Worm (Caenorhabditis elegans) whole organism, early embryonic: Measurements from ENCODE around the gene Y110A2AL.3.

Source experiments
- B0310.2 ChIP-seq: sonication (generic microtip); optimal IDR thresholded peaks from 2 replicates; lab custom pipeline; 2016; ENCODE audit warnings: mild to moderate bottlenecking, missing genetic modification characterization, missing compliant biosample characterization
- F13C5.2 ChIP-seq: sonication (generic microtip); optimal IDR thresholded peaks from 2 replicates; lab custom pipeline; 2017; ENCODE audit warnings: mild to moderate bottlenecking, missing genetic modification characterization, inconsistent platforms, missing compliant biosample characterization
- aly-1 ChIP-seq: sonication (generic microtip); optimal IDR thresholded peaks from 2 replicates; lab custom pipeline; 2016; ENCODE audit warnings: missing genetic modification characterization, missing compliant biosample characterization
- ama-1 ChIP-seq: fragments of 150-350 bp; optimal IDR thresholded peaks from 2 replicates; lab custom pipeline; 2014
- ceh-13 ChIP-seq: fragments of 200-800 bp; sonication (Bioruptor generic); optimal IDR thresholded peaks from 2 replicates; lab custom pipeline; 2018; ENCODE audit warnings: mild to moderate bottlenecking, missing genetic modification characterization, missing compliant biosample characterization
- ceh-36 ChIP-seq: sonication (generic microtip); optimal IDR thresholded peaks from 2 replicates; lab custom pipeline; 2016; ENCODE audit warnings: missing genetic modification characterization, inconsistent platforms, missing compliant biosample characterization
- ets-7 ChIP-seq: sonication (generic microtip); optimal IDR thresholded peaks from 2 replicates; lab custom pipeline; 2016; ENCODE audit warnings: missing genotype, missing genetic modification characterization, missing compliant biosample characterization
- flt-1 ChIP-seq: fragments of 200-800 bp; sonication (Bioruptor generic); IDR thresholded peaks from 2 replicates; pipeline ENCODE4 v1.3.6; 2022; ENCODE audit warnings: missing genetic modification characterization, missing compliant biosample characterization
- hmbx-1 ChIP-seq: sonication (generic microtip); optimal IDR thresholded peaks from 2 replicates; lab custom pipeline; 2016; ENCODE audit warnings: mild to moderate bottlenecking, missing genetic modification characterization, missing compliant biosample characterization
- hmg-4 ChIP-seq: fragments of 200-800 bp; sonication (Bioruptor generic); optimal IDR thresholded peaks from 2 replicates; lab custom pipeline; 2018; ENCODE audit warnings: mild to moderate bottlenecking, missing genetic modification characterization, missing compliant biosample characterization
- hnd-1 ChIP-seq: sonication (generic microtip); optimal IDR thresholded peaks from 2 replicates; lab custom pipeline; 2016; ENCODE audit warnings: missing genetic modification characterization, missing compliant biosample characterization
- pes-1 ChIP-seq: fragments of 200-800 bp; sonication (Bioruptor generic); IDR thresholded peaks from 2 replicates; pipeline ENCODE4 v1.3.6; 2022; ENCODE audit warnings: missing genetic modification reagents, missing genetic modification characterization, missing compliant biosample characterization
- scrt-1 ChIP-seq: fragments of 200-800 bp; sonication (Bioruptor generic); IDR thresholded peaks from 2 replicates; pipeline ENCODE4 v1.3.6; 2022; ENCODE audit warnings: missing genetic modification characterization, missing compliant biosample characterization
- sea-1 ChIP-seq: fragments of 200-800 bp; sonication (Bioruptor generic); conservative IDR thresholded peaks from 2 replicates; pipeline ENCODE4 v1.3.6; 2022; ENCODE audit warnings: missing genetic modification characterization, missing compliant biosample characterization
- tbx-11 ChIP-seq: fragments of 200-800 bp; sonication (Bioruptor generic); IDR thresholded peaks from 2 replicates; pipeline ENCODE4 v1.3.6; 2022; ENCODE audit warnings: missing genetic modification characterization, missing compliant biosample characterization
- tbx-37 ChIP-seq: fragments of 200-800 bp; sonication (Bioruptor generic); conservative IDR thresholded peaks from 2 replicates; pipeline ENCODE4 v1.3.6; 2022; ENCODE audit warnings: missing genetic modification reagents, missing genetic modification characterization, missing compliant biosample characterization
- tra-4 ChIP-seq: sonication (generic microtip); optimal IDR thresholded peaks from 2 replicates; lab custom pipeline; 2017; ENCODE audit warnings: missing genetic modification characterization, missing compliant biosample characterization

The Y110A2AL.3 gene

ce11 chrII:2901158-2901557 is 34.3 kb downstream of the Y110A2AL.3 start:
- no peak for TF ChIP-seq ama-1 (lab: Kevin White, UChicago)
- no peak for TF ChIP-seq ceh-13 (GFP tag; lab: Kevin White, UChicago)
- TF ChIP-seq tbx-37, result no peak
- TF ChIP-seq sea-1, result no peak
- no peak for TF ChIP-seq F13C5.2 (tag; lab: Kevin White, UChicago)
- no peak for TF ChIP-seq tbx-11 (GFP tag; lab: Robert Waterston, UW)
- TF ChIP-seq ceh-36 (tag; lab: Kevin White, UChicago), result no peak
- TF ChIP-seq ets-7 (tag; lab: Kevin White, UChicago), result no peak
- TF ChIP-seq B0310.2 (tag; lab: Kevin White, UChicago), result no peak
- no peak for TF ChIP-seq hnd-1
- no peak for TF ChIP-seq hmbx-1 (tag; lab: Kevin White, UChicago)
- TF ChIP-seq aly-1, result no peak
- TF ChIP-seq flt-1 (GFP tag; lab: Robert Waterston, UW), result no peak
- no peak for TF ChIP-seq hmg-4 (GFP tag; lab: Kevin White, UChicago)
- TF ChIP-seq tra-4 (tag; lab: Kevin White, UChicago), result no peak
- no peak for TF ChIP-seq pes-1 (GFP tag; lab: Robert Waterston, UW)
- TF ChIP-seq scrt-1 (GFP tag; lab: Robert Waterston, UW), result no peak

DNA sequence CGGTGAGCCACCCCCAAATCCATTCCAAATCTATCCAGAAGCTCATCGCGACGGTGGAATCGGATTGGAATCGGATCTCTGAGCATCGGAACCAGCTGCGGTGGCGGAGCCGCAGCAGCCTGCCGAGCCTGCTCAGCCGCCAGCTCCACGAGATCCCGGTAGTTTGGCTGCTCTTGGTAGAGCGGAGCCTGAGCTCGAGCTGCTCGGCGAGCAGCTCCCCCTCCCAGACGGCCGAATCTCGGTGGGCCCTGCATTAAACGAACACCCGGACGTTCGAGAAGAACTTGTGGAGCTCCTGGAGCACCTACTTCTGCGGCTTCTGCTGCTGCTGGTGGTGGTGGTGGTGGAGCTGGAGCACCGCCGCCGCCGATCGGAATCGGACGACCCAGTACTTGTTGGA is 36.9 kb downstream of the Y110A2AL.3 start:
- TF ChIP-seq hmg-4 (GFP tag; lab: Kevin White, UChicago), result no peak
- no peak for TF ChIP-seq hnd-1
- TF ChIP-seq B0310.2 (tag; lab: Kevin White, UChicago), result no peak
- no peak for TF ChIP-seq sea-1

ce11 chrII:2913505-2913904 is 46.6 kb downstream of the Y110A2AL.3 start, which contains the start of gene ubc-15:
ubc-15 (minus strand) TSS chrII:2913605.
- no peak for TF ChIP-seq F13C5.2 (tag; lab: Kevin White, UChicago)
